Worm (Caenorhabditis elegans): Measurements from ENCODE around the gene F09E5.12.

ce11 chrII:5412467-5412866 lies 41.9 kb upstream of the F09E5.12 start, which contains the start of the genes EEED8.13 and EEED8.18:
- TF ChIP-seq nhr-237 (tag; optimal IDR thresholded peaks at IDR 0.05) (no peak), ama-1 (optimal IDR thresholded peaks at IDR 0.05) (no peak), pqm-1 (tag; optimal IDR thresholded peaks at IDR 0.05) (no peak), nfya-1 (tag; optimal IDR thresholded peaks at IDR 0.05; ENCODE audit: insufficient read depth) (no peak), mdl-1 (tag; optimal IDR thresholded peaks at IDR 0.05) (no peak)
